Worm (Caenorhabditis elegans): Measurements from ENCODE around the gene R148.8.

ce11 chrIII:3241361-3241760 is 50.1 kb downstream of the R148.8 start:
- TF ChIP-seq cog-1 (tag; optimal IDR thresholded peaks at IDR 0.05) (no peak), ref-1 (GFP tag; conservative IDR thresholded peaks at IDR 0.05) (no peak), tab-1 (GFP tag; IDR thresholded peaks at IDR 0.05) (no peak), ztf-23 (GFP tag; IDR thresholded peaks at IDR 0.05) (no peak), T22C8.4 (GFP tag; IDR thresholded peaks at IDR 0.05) (peak; percentile 74)

All from whole organism, midembryonic.